Worm (Caenorhabditis elegans): ENCODE results near the gene col-105.

The col-105 gene

ce11 chrIV:1400016-1400415 is 41.0 kb upstream of the col-105 start:
- no peak for TF ChIP-seq hnd-1 (tag; optimal IDR thresholded peaks at IDR 0.05)
- TF ChIP-seq scrt-1 (GFP tag; IDR thresholded peaks at IDR 0.05), result no peak
- TF ChIP-seq hmbx-1 (tag; optimal IDR thresholded peaks at IDR 0.05), result no peak
- TF ChIP-seq aly-1 (tag; optimal IDR thresholded peaks at IDR 0.05), result no peak
- TF ChIP-seq flt-1 (GFP tag; IDR thresholded peaks at IDR 0.05), result no peak
- TF ChIP-seq hmg-4 (GFP tag; optimal IDR thresholded peaks at IDR 0.05), result no peak
- TF ChIP-seq F13C5.2 (tag; optimal IDR thresholded peaks at IDR 0.05), result no peak
- TF ChIP-seq ceh-13 (GFP tag; optimal IDR thresholded peaks at IDR 0.05), result no peak
- TF ChIP-seq ets-7 (tag; optimal IDR thresholded peaks at IDR 0.05), result no peak
- no peak for TF ChIP-seq tra-4 (tag; optimal IDR thresholded peaks at IDR 0.05)
- no peak for TF ChIP-seq B0310.2 (tag; optimal IDR thresholded peaks at IDR 0.05)
- no peak for TF ChIP-seq tbx-11 (GFP tag; IDR thresholded peaks at IDR 0.05)
- no peak for TF ChIP-seq sea-1 (GFP tag; conservative IDR thresholded peaks at IDR 0.05)

ce11 chrIV:1397895-1398294 is 38.9 kb upstream of the col-105 start:
- no peak for TF ChIP-seq hmbx-1 (tag; optimal IDR thresholded peaks at IDR 0.05)
- TF ChIP-seq ama-1 (optimal IDR thresholded peaks at IDR 0.05), result no peak
- no peak for TF ChIP-seq tbx-11 (GFP tag; IDR thresholded peaks at IDR 0.05)
- TF ChIP-seq aly-1 (tag; optimal IDR thresholded peaks at IDR 0.05), result no peak

ce11 chrIV:1394077-1394476 is 35.1 kb upstream of the col-105 start:
- TF ChIP-seq hnd-1 (tag; optimal IDR thresholded peaks at IDR 0.05) (no peak), hmg-4 (GFP tag; optimal IDR thresholded peaks at IDR 0.05) (no peak), ama-1 (optimal IDR thresholded peaks at IDR 0.05) (no peak), sea-1 (GFP tag; conservative IDR thresholded peaks at IDR 0.05) (no peak), F13C5.2 (tag; optimal IDR thresholded peaks at IDR 0.05) (no peak), tbx-11 (GFP tag; IDR thresholded peaks at IDR 0.05) (no peak), ceh-13 (GFP tag; optimal IDR thresholded peaks at IDR 0.05) (no peak), ets-7 (tag; optimal IDR thresholded peaks at IDR 0.05) (no peak), flt-1 (GFP tag; IDR thresholded peaks at IDR 0.05) (no peak), tbx-37 (GFP tag; conservative IDR thresholded peaks at IDR 0.05) (no peak), tra-4 (tag; optimal IDR thresholded peaks at IDR 0.05) (no peak), hmbx-1 (tag; optimal IDR thresholded peaks at IDR 0.05) (no peak), ceh-36 (tag; optimal IDR thresholded peaks at IDR 0.05) (no peak), aly-1 (tag; optimal IDR thresholded peaks at IDR 0.05) (no peak), pes-1 (GFP tag; IDR thresholded peaks at IDR 0.05) (no peak)

ce11 chrIV:1391446-1391845 is 32.4 kb upstream of the col-105 start:
- TF ChIP-seq aly-1 (tag; optimal IDR thresholded peaks at IDR 0.05) (no peak), tbx-37 (GFP tag; conservative IDR thresholded peaks at IDR 0.05) (no peak), B0310.2 (tag; optimal IDR thresholded peaks at IDR 0.05) (no peak), tbx-11 (GFP tag; IDR thresholded peaks at IDR 0.05) (no peak), hmbx-1 (tag; optimal IDR thresholded peaks at IDR 0.05) (no peak), hmg-4 (GFP tag; optimal IDR thresholded peaks at IDR 0.05) (no peak), ceh-36 (tag; optimal IDR thresholded peaks at IDR 0.05) (no peak), ets-7 (tag; optimal IDR thresholded peaks at IDR 0.05) (no peak), flt-1 (GFP tag; IDR thresholded peaks at IDR 0.05) (no peak), tra-4 (tag; optimal IDR thresholded peaks at IDR 0.05) (no peak), ama-1 (optimal IDR thresholded peaks at IDR 0.05) (no peak), scrt-1 (GFP tag; IDR thresholded peaks at IDR 0.05) (no peak), F13C5.2 (tag; optimal IDR thresholded peaks at IDR 0.05) (no peak), ceh-13 (GFP tag; optimal IDR thresholded peaks at IDR 0.05) (no peak), hnd-1 (tag; optimal IDR thresholded peaks at IDR 0.05) (no peak), pes-1 (GFP tag; IDR thresholded peaks at IDR 0.05) (no peak), sea-1 (GFP tag; conservative IDR thresholded peaks at IDR 0.05) (no peak)

ce11 chrIV:1390102-1390501 is 31.1 kb upstream of the col-105 start:
- TF ChIP-seq tbx-11 (GFP tag; IDR thresholded peaks at IDR 0.05) (no peak), ama-1 (optimal IDR thresholded peaks at IDR 0.05) (no peak), F13C5.2 (tag; optimal IDR thresholded peaks at IDR 0.05) (no peak), hmg-4 (GFP tag; optimal IDR thresholded peaks at IDR 0.05) (no peak), hmbx-1 (tag; optimal IDR thresholded peaks at IDR 0.05) (no peak), flt-1 (GFP tag; IDR thresholded peaks at IDR 0.05) (no peak), pes-1 (GFP tag; IDR thresholded peaks at IDR 0.05) (no peak), aly-1 (tag; optimal IDR thresholded peaks at IDR 0.05) (no peak), scrt-1 (GFP tag; IDR thresholded peaks at IDR 0.05) (no peak), ets-7 (tag; optimal IDR thresholded peaks at IDR 0.05) (no peak), tbx-37 (GFP tag; conservative IDR thresholded peaks at IDR 0.05) (no peak), ceh-36 (tag; optimal IDR thresholded peaks at IDR 0.05) (no peak), ceh-13 (GFP tag; optimal IDR thresholded peaks at IDR 0.05) (no peak), hnd-1 (tag; optimal IDR thresholded peaks at IDR 0.05) (no peak), B0310.2 (tag; optimal IDR thresholded peaks at IDR 0.05) (no peak)

- TF ChIP-seq hnd-1 (tag; optimal IDR thresholded peaks at IDR 0.05) (no peak), hmbx-1 (tag; optimal IDR thresholded peaks at IDR 0.05) (no peak), B0310.2 (tag; optimal IDR thresholded peaks at IDR 0.05) (no peak)
Measured at ce11 chrIV:1389599-1389998, 30.6 kb upstream of the col-105 start.

ce11 chrIV:1389021-1389420 is 30.0 kb upstream of the col-105 start:
- TF ChIP-seq scrt-1 (GFP tag; IDR thresholded peaks at IDR 0.05) (no peak), tra-4 (tag; optimal IDR thresholded peaks at IDR 0.05) (no peak), pes-1 (GFP tag; IDR thresholded peaks at IDR 0.05) (no peak), tbx-37 (GFP tag; conservative IDR thresholded peaks at IDR 0.05) (no peak), ama-1 (optimal IDR thresholded peaks at IDR 0.05) (no peak), aly-1 (tag; optimal IDR thresholded peaks at IDR 0.05) (no peak), hmbx-1 (tag; optimal IDR thresholded peaks at IDR 0.05) (no peak), ets-7 (tag; optimal IDR thresholded peaks at IDR 0.05) (no peak), F13C5.2 (tag; optimal IDR thresholded peaks at IDR 0.05) (no peak), hnd-1 (tag; optimal IDR thresholded peaks at IDR 0.05) (no peak), tbx-11 (GFP tag; IDR thresholded peaks at IDR 0.05) (no peak)

- TF ChIP-seq ceh-36 (tag; optimal IDR thresholded peaks at IDR 0.05), result peak; percentile 65
- peak; percentile 80 for TF ChIP-seq sea-1 (GFP tag; conservative IDR thresholded peaks at IDR 0.05)
- peak; percentile 53 for TF ChIP-seq ceh-13 (GFP tag; optimal IDR thresholded peaks at IDR 0.05)
- peak; percentile 25 for TF ChIP-seq hmbx-1 (tag; optimal IDR thresholded peaks at IDR 0.05)
- peak; percentile 80 for TF ChIP-seq hmg-4 (GFP tag; optimal IDR thresholded peaks at IDR 0.05)
- TF ChIP-seq tbx-37 (GFP tag; conservative IDR thresholded peaks at IDR 0.05), result peak; percentile 90
- TF ChIP-seq B0310.2 (tag; optimal IDR thresholded peaks at IDR 0.05), result peak; percentile 82
- TF ChIP-seq ets-7 (tag; optimal IDR thresholded peaks at IDR 0.05), result peak; percentile 31
- TF ChIP-seq scrt-1 (GFP tag; IDR thresholded peaks at IDR 0.05), result peak; percentile 92
- peak; percentile 90 for TF ChIP-seq flt-1 (GFP tag; IDR thresholded peaks at IDR 0.05)
- peak; percentile 78 for TF ChIP-seq F13C5.2 (tag; optimal IDR thresholded peaks at IDR 0.05)
- TF ChIP-seq ama-1 (optimal IDR thresholded peaks at IDR 0.05), result no peak
- peak; percentile 87 for TF ChIP-seq tbx-11 (GFP tag; IDR thresholded peaks at IDR 0.05)
- peak; percentile 59 for TF ChIP-seq hnd-1 (tag; optimal IDR thresholded peaks at IDR 0.05)
- TF ChIP-seq aly-1 (tag; optimal IDR thresholded peaks at IDR 0.05), result peak; percentile 40
- TF ChIP-seq tra-4 (tag; optimal IDR thresholded peaks at IDR 0.05), result no peak
- TF ChIP-seq pes-1 (GFP tag; IDR thresholded peaks at IDR 0.05), result peak; percentile 91
Measured at ce11 chrIV:1388079-1388478, 29.1 kb upstream of the col-105 start.
